Fruit fly (Drosophila melanogaster) whole organism, pupa: Measurements from ENCODE around the gene CG3277.

Experiments used
- CG10348 ChIP-seq: fragments of 200-800 bp; sonication (Bioruptor generic); IDR thresholded peaks from 2 replicates; pipeline ENCODE4 v1.3.6; 2022; ENCODE audit warnings: missing biosample characterization, missing genetic modification characterization
- CG12605 ChIP-seq: fragments of 200-800 bp; sonication (Bioruptor generic); IDR thresholded peaks from 2 replicates; pipeline ENCODE4 v1.3.6; 2022; ENCODE audit warnings: missing biosample characterization, missing genetic modification characterization
- CG13204 ChIP-seq: fragments of 200-800 bp; sonication (Bioruptor generic); optimal IDR thresholded peaks from 2 replicates; lab custom pipeline; 2018; ENCODE audit warnings: missing biosample characterization, mild to moderate bottlenecking, missing genetic modification characterization, moderate library complexity
- CG14655 ChIP-seq: fragments of 200-800 bp; sonication (Bioruptor generic); optimal IDR thresholded peaks from 3 replicates; lab custom pipeline; 2017; ENCODE audit warnings: mild to moderate bottlenecking, missing biosample characterization, missing genetic modification reagents, missing genetic modification characterization
- CG15710 ChIP-seq: fragments of 200-800 bp; sonication (Bioruptor generic); optimal IDR thresholded peaks from 2 replicates; lab custom pipeline; 2018; ENCODE audit warnings: missing biosample characterization, mild to moderate bottlenecking, missing genetic modification characterization, moderate library complexity
- CG32121 ChIP-seq: fragments of 200-800 bp; sonication (Bioruptor generic); IDR thresholded peaks from 2 replicates; pipeline ENCODE4 v1.3.6; 2022; ENCODE audit warnings: missing biosample characterization, missing genetic modification characterization
- CG34367 ChIP-seq: fragments of 200-800 bp; sonication (Bioruptor generic); optimal IDR thresholded peaks from 2 replicates; lab custom pipeline; 2018; ENCODE audit warnings: missing biosample characterization, mild to moderate bottlenecking, missing genetic modification characterization
- CG8159 ChIP-seq: fragments of 200-800 bp; sonication (Bioruptor generic); optimal IDR thresholded peaks from 3 replicates; lab custom pipeline; 2018; ENCODE audit warnings: missing biosample characterization, mild to moderate bottlenecking, missing genetic modification characterization, moderate library complexity
- EcR ChIP-seq: fragments of 200-800 bp; sonication (Bioruptor generic); optimal IDR thresholded peaks from 3 replicates; lab custom pipeline; 2019; ENCODE audit warnings: missing biosample characterization, missing genetic modification characterization, mild to moderate bottlenecking, moderate library complexity, missing genetic modification reagents
- Pif1A ChIP-seq: fragments of 200-800 bp; sonication (Bioruptor generic); optimal IDR thresholded peaks from 3 replicates; lab custom pipeline; 2016; ENCODE audit warnings: missing biosample characterization, missing genetic modification characterization
- Pif1B ChIP-seq: fragments of 200-800 bp; sonication (Bioruptor generic); optimal IDR thresholded peaks from 3 replicates; lab custom pipeline; 2016; ENCODE audit warnings: missing biosample characterization, missing genetic modification characterization
- Snoo ChIP-seq: fragments of 200-800 bp; sonication (Bioruptor generic); optimal IDR thresholded peaks from 3 replicates; lab custom pipeline; 2017; ENCODE audit warnings: missing biosample characterization, mild to moderate bottlenecking, missing genetic modification characterization, inconsistent platforms
- fd96Ca ChIP-seq: fragments of 200-800 bp; sonication (Bioruptor generic); IDR thresholded peaks from 3 replicates; pipeline ENCODE4 v1.3.6; 2022; ENCODE audit warnings: missing biosample characterization, missing genetic modification characterization
- rn ChIP-seq: fragments of 200-800 bp; sonication (Bioruptor generic); IDR thresholded peaks from 2 replicates; pipeline ENCODE4 v1.3.6; 2022; ENCODE audit warnings: missing biosample characterization, missing genetic modification characterization

DNA sequence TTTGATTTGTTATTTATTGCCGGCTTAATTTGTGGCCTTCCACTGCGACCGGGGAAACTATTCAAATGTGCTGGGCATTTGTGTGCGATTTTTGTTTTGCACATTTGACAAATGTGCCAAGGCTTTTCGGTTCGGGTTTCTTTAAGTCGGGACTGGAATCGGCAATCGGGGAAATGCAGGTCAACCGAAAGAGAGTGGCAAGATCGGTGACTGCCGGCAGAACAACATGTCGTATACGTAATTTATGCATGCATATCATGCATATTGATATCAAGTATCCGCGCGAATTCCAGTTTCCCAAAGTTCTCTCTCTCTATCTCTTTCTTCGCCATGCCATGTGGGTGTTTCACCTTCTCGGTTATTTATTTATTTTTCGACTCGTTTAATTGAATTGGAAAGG lies 38.5 kb downstream of the CG3277 start:
- TF ChIP-seq fd96Ca (no peak), EcR (GFP tag; lab: Kevin White, UChicago) (no peak), CG32121 (no peak), CG8159 (tag; lab: Kevin White, UChicago) (no peak), Pif1A (no peak), CG12605 (no peak), Pif1B (GFP tag; lab: Kevin White, UChicago) (no peak), Snoo (no peak), CG14655 (GFP tag; lab: Kevin White, UChicago) (no peak), CG34367 (no peak), CG13204 (GFP tag; lab: Kevin White, UChicago) (no peak), rn (GFP tag; lab: Robert Waterston, UW) (no peak), CG15710 (tag; lab: Kevin White, UChicago) (no peak), CG10348 (GFP tag; lab: Robert Waterston, UW) (no peak)
